Worm (Caenorhabditis elegans) whole organism, L4/young adult: ENCODE results near the gene fbxb-102.

Source experiments
- W03F9.2 ChIP-seq: fragments of 150-350 bp; optimal IDR thresholded peaks from 2 replicates; lab custom pipeline; 2014; ENCODE audit warnings: missing biosample characterization, missing genetic modification characterization
- dao-5 ChIP-seq: sonication (generic microtip); optimal IDR thresholded peaks from 2 replicates; lab custom pipeline; 2016; ENCODE audit warnings: missing genotype, missing genetic modification characterization, moderate library complexity, missing compliant biosample characterization
- him-1 ChIP-seq: sonication (generic microtip); optimal IDR thresholded peaks from 2 replicates; lab custom pipeline; 2016; ENCODE audit warnings: missing genotype, missing genetic modification reagents, missing genetic modification characterization, missing compliant biosample characterization

Gene fbxb-102

ce11 chrII:12499969-12500368, 17.2 kb downstream of the fbxb-102 start:
- TF ChIP-seq dao-5 (tag; lab: Kevin White, UChicago): no peak

- TF ChIP-seq dao-5 (tag; lab: Kevin White, UChicago) (no peak), W03F9.2 (no peak), him-1 (tag; lab: Kevin White, UChicago) (no peak)
These were observed 20.1 kb downstream of the fbxb-102 start, which contains the start of gene ador-1 for ce11 chrII:12502784-12503183. ador-1 (minus strand) TSS chrII:12502884.

- TF ChIP-seq him-1 (tag; lab: Kevin White, UChicago) (no peak), dao-5 (tag; lab: Kevin White, UChicago) (no peak), W03F9.2 (no peak)
These were observed 23.8 kb downstream of the fbxb-102 start for ce11 chrII:12506511-12506910.

ce11 chrII:12507038-12507437, 24.3 kb downstream of the fbxb-102 start, which contains the start of gene srh-68:
srh-68 (plus strand) TSS chrII:12507338.
- TF ChIP-seq him-1 (tag; lab: Kevin White, UChicago) (no peak), dao-5 (tag; lab: Kevin White, UChicago) (no peak), W03F9.2 (no peak)

- TF ChIP-seq dao-5 (tag; lab: Kevin White, UChicago) (no peak), him-1 (tag; lab: Kevin White, UChicago) (no peak), W03F9.2 (no peak)
These were observed 25.9 kb downstream of the fbxb-102 start, which contains the start of gene srh-67 for ce11 chrII:12508650-12509049. srh-67 (plus strand) TSS chrII:12508950.

- no peak for TF ChIP-seq W03F9.2
- TF ChIP-seq dao-5 (tag; lab: Kevin White, UChicago): no peak
- no peak for TF ChIP-seq him-1 (tag; lab: Kevin White, UChicago)
These were observed 29.1 kb downstream of the fbxb-102 start, which contains the start of gene srh-73 for ce11 chrII:12511866-12512265. srh-73 (plus strand) TSS chrII:12512166.

ce11 chrII:12514620-12515019, 31.9 kb downstream of the fbxb-102 start, which contains the start of gene srh-69:
srh-69 (minus strand) TSS chrII:12514720.
- no peak for TF ChIP-seq W03F9.2
- no peak for TF ChIP-seq him-1 (tag; lab: Kevin White, UChicago)
- TF ChIP-seq dao-5 (tag; lab: Kevin White, UChicago): no peak

- TF ChIP-seq W03F9.2 (no peak), him-1 (tag; lab: Kevin White, UChicago) (no peak), dao-5 (tag; lab: Kevin White, UChicago) (no peak)
These were observed 33.6 kb downstream of the fbxb-102 start, which contains the start of gene srh-61 for ce11 chrII:12516313-12516712. srh-61 (minus strand) TSS chrII:12516413.

- TF ChIP-seq him-1 (tag; lab: Kevin White, UChicago) (no peak), W03F9.2 (no peak), dao-5 (tag; lab: Kevin White, UChicago) (no peak)
These were observed 35.3 kb downstream of the fbxb-102 start for ce11 chrII:12518008-12518407.

ce11 chrII:12518809-12519344, 36.2 kb downstream of the fbxb-102 start, which contains the start of gene srh-70:
srh-70 (minus strand) TSS chrII:12518859.
- TF ChIP-seq dao-5 (tag; lab: Kevin White, UChicago) (no peak), him-1 (tag; lab: Kevin White, UChicago) (no peak), W03F9.2 (no peak)

ce11 chrII:12519616-12520015, 36.9 kb downstream of the fbxb-102 start, which contains the start of gene ceh-99:
ceh-99 (plus strand) TSS chrII:12519981.
- TF ChIP-seq him-1 (tag; lab: Kevin White, UChicago): no peak
- TF ChIP-seq W03F9.2: no peak
- TF ChIP-seq dao-5 (tag; lab: Kevin White, UChicago): no peak

ce11 chrII:12525526-12525925, 42.8 kb downstream of the fbxb-102 start, which contains the start of gene srx-118:
srx-118 (plus strand) TSS chrII:12525826.
- no peak for TF ChIP-seq W03F9.2
- no peak for TF ChIP-seq dao-5 (tag; lab: Kevin White, UChicago)

- no peak for TF ChIP-seq dao-5 (tag; lab: Kevin White, UChicago)
- TF ChIP-seq W03F9.2: no peak
- TF ChIP-seq him-1 (tag; lab: Kevin White, UChicago): no peak
These were observed 45.2 kb downstream of the fbxb-102 start, which contains the start of gene srx-119 for ce11 chrII:12527947-12528346. srx-119 (plus strand) TSS chrII:12528247.

ce11 chrII:12530958-12531357, 48.2 kb downstream of the fbxb-102 start, which contains the start of gene srx-120:
srx-120 (plus strand) TSS chrII:12531258.
- no peak for TF ChIP-seq him-1 (tag; lab: Kevin White, UChicago)
- TF ChIP-seq W03F9.2: no peak
- no peak for TF ChIP-seq dao-5 (tag; lab: Kevin White, UChicago)
